Worm (Caenorhabditis elegans): ENCODE results near the gene gcc-2.
A peak's percentile ranks its signal among the peaks of the same experiment; 100 is the strongest.

gcc-2 gene

DNA sequence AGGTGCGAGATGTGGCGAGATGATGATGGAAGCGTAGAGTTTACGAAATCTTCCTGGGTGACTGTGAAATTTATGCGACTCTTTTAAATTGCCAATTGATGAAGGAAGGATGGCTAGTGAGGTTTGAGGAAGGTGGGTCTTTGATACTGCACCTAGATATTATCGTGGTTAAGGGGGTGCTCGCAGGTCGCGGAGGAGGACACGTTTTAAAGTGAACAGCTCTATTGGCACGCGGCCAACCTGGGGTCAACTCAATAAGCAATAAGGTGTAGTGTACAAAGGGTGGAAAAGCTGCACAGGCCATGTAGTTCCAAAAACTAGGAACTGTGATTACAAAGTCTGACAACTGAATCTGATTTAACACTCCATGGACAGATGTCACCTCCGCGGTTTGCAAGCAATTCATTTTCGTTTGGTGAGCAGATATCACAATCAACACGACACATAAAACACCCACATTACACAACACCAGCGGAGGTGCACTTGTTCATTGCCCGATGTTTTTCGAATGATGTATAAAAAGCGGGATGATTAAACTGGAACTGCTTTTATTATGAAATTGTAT is 16.5 kb downstream of the gcc-2 start:
- no peak for TF ChIP-seq zip-11 (GFP tag; IDR thresholded peaks at IDR 0.05)
- TF ChIP-seq lin-39 (tag; optimal IDR thresholded peaks at IDR 0.05): no peak
- TF ChIP-seq F37D6.2 (tag; optimal IDR thresholded peaks at IDR 0.05): no peak
- TF ChIP-seq T20F7.1 (GFP tag; optimal IDR thresholded peaks at IDR 0.05): no peak
- no peak for TF ChIP-seq skn-1 (tag; optimal IDR thresholded peaks at IDR 0.05)
- TF ChIP-seq dmd-8 (GFP tag; IDR thresholded peaks at IDR 0.05): no peak
- no peak for TF ChIP-seq saeg-2 (GFP tag; IDR thresholded peaks at IDR 0.05)
- TF ChIP-seq unc-62 (GFP tag; optimal IDR thresholded peaks at IDR 0.05 in 1 of 2): peak in 1 of 2 experiments; percentile 65
- no peak for TF ChIP-seq unc-62 (tag; optimal IDR thresholded peaks at IDR 0.05)
- no peak for TF ChIP-seq F10B5.3 (tag; optimal IDR thresholded peaks at IDR 0.05)
- no peak for TF ChIP-seq ZK546.5 (tag; optimal IDR thresholded peaks at IDR 0.05)
- no peak for TF ChIP-seq aly-2 (tag; optimal IDR thresholded peaks at IDR 0.05)
- TF ChIP-seq lsy-2 (tag; optimal IDR thresholded peaks at IDR 0.05): no peak
- no peak for TF ChIP-seq ZK337.2 (GFP tag; IDR thresholded peaks at IDR 0.05)
- TF ChIP-seq ceh-82 (tag; optimal IDR thresholded peaks at IDR 0.05): no peak
- no peak for TF ChIP-seq daf-12 (tag; optimal IDR thresholded peaks at IDR 0.05)
- TF ChIP-seq lin-38 (GFP tag; IDR thresholded peaks at IDR 0.05): peak; percentile 49
- no peak for TF ChIP-seq Y5F2A.4 (GFP tag; optimal IDR thresholded peaks at IDR 0.05)
- TF ChIP-seq lin-1 (GFP tag; IDR thresholded peaks at IDR 0.05): peak; percentile 38; the same call in 1 of the 2 replicates
- no peak for TF ChIP-seq ama-1 (optimal IDR thresholded peaks at IDR 0.05)
- no peak for TF ChIP-seq nhr-102 (tag; optimal IDR thresholded peaks at IDR 0.05)
- no peak for TF ChIP-seq nhr-11 (tag; optimal IDR thresholded peaks at IDR 0.05)
- no peak for TF ChIP-seq R02D3.7 (tag; optimal IDR thresholded peaks at IDR 0.05)
- no peak for TF ChIP-seq nhr-10 (tag; optimal IDR thresholded peaks at IDR 0.05)
- TF ChIP-seq hlh-11 (tag; optimal IDR thresholded peaks at IDR 0.05): no peak
- peak; percentile 40 for TF ChIP-seq F49E8.2 (tag; optimal IDR thresholded peaks at IDR 0.05; ENCODE audit: borderline replicate concordance)
- no peak for TF ChIP-seq ceh-20 (GFP tag; IDR thresholded peaks at IDR 0.05)
- TF ChIP-seq Y48G9A.11 (GFP tag; IDR thresholded peaks at IDR 0.05): no peak
- TF ChIP-seq nhr-42 (GFP tag; IDR thresholded peaks at IDR 0.05): no peak
- no peak for TF ChIP-seq rbr-2 (tag; optimal IDR thresholded peaks at IDR 0.05)
- TF ChIP-seq egl-43 (GFP tag; IDR thresholded peaks at IDR 0.05): no peak
- no peak for TF ChIP-seq nhr-28 (tag; optimal IDR thresholded peaks at IDR 0.05)
- TF ChIP-seq hif-1 (tag; optimal IDR thresholded peaks at IDR 0.05): no peak
- no peak for TF ChIP-seq dmd-9 (GFP tag; IDR thresholded peaks at IDR 0.05)
- no peak for TF ChIP-seq tra-1 (GFP tag; IDR thresholded peaks at IDR 0.05)
- TF ChIP-seq madf-5 (GFP tag; IDR thresholded peaks at IDR 0.05): 0 out of 4 replicates have a peak, but pooled peaks of 1 of the 2 experiments have one; percentile 28

- TF ChIP-seq nhr-41 (GFP tag; IDR thresholded peaks at IDR 0.05) (no peak), nhr-11 (tag; optimal IDR thresholded peaks at IDR 0.05) (no peak), daf-16 (GFP tag; optimal IDR thresholded peaks at IDR 0.05) (peak in 1 of 2 experiments; percentile 21), daf-16 (tag; optimal IDR thresholded peaks at IDR 0.05) (no peak), F44E2.7 (GFP tag; IDR thresholded peaks at IDR 0.05) (no peak), nhr-25 (tag; optimal IDR thresholded peaks at IDR 0.05; ENCODE audit: borderline replicate concordance, insufficient read depth) (no peak), D1046.2 (GFP tag; IDR thresholded peaks at IDR 0.05) (no peak), unc-62 (GFP tag; optimal IDR thresholded peaks at IDR 0.05 in 1 of 2) (peak in 1 of 2 experiments; percentile 40), unc-62 (tag; optimal IDR thresholded peaks at IDR 0.05) (no peak), zip-2 (tag; optimal IDR thresholded peaks at IDR 0.05) (no peak), arid-1 (GFP tag; conservative IDR thresholded peaks at IDR 0.05) (no peak), ces-1 (GFP tag; optimal IDR thresholded peaks at IDR 0.05) (no peak), snpc-1.2 (GFP tag; IDR thresholded peaks at IDR 0.05) (no peak), spr-3 (GFP tag; optimal IDR thresholded peaks at IDR 0.05) (no peak), hlh-11 (tag; optimal IDR thresholded peaks at IDR 0.05) (peak; percentile 39), lin-39 (tag; optimal IDR thresholded peaks at IDR 0.05) (no peak), fos-1 (tag; optimal IDR thresholded peaks at IDR 0.05) (no peak)
Observed at ce11 chrIII:9744525-9744924, 17.4 kb downstream of the gcc-2 start.
